Worm (Caenorhabditis elegans) whole organism, L4 larva: ENCODE data around the gene srh-276.

Experiments
- R02D3.7 ChIP-seq: fragments of 150-350 bp; sonication (generic microtip); optimal IDR thresholded peaks from 3 replicates; lab custom pipeline; 2014; ENCODE audit warnings: missing biosample characterization, missing genetic modification characterization
- daf-12 ChIP-seq: fragments of 150-350 bp; optimal IDR thresholded peaks from 2 replicates; lab custom pipeline; 2014; ENCODE audit warnings: missing biosample characterization, missing genetic modification reagents, missing genetic modification characterization
- hlh-30 ChIP-seq: sonication (generic microtip); optimal IDR thresholded peaks from 2 replicates; lab custom pipeline; 2017; ENCODE audit warnings: antibody characterized with exemption, mild to moderate bottlenecking, missing genetic modification characterization, missing compliant biosample characterization; ENCODE audit not compliant: insufficient read depth
- jun-1 ChIP-seq: fragments of 150-350 bp; optimal IDR thresholded peaks from 2 replicates; lab custom pipeline; 2014; ENCODE audit warnings: missing biosample characterization, missing genetic modification reagents, missing genetic modification characterization
- mdl-1 ChIP-seq, 2 experiments: fragments of 150-350 bp in 1 of 2; sonication (generic microtip) in 1 of 2; optimal IDR thresholded peaks; 2 replicates each; lab custom pipeline; 2014 to 2017; ENCODE audit warnings: missing biosample characterization in 2 of 2, missing genetic modification characterization in 2 of 2
- nhr-10 ChIP-seq: fragments of 150-350 bp; optimal IDR thresholded peaks from 2 replicates; lab custom pipeline; 2014; ENCODE audit warnings: missing biosample characterization, missing genetic modification characterization
- nhr-237 ChIP-seq: sonication (generic microtip); optimal IDR thresholded peaks from 2 replicates; lab custom pipeline; 2017; ENCODE audit warnings: missing biosample characterization, missing genetic modification characterization
- nhr-77 ChIP-seq: fragments of 150-350 bp; optimal IDR thresholded peaks from 2 replicates; lab custom pipeline; 2014; ENCODE audit warnings: missing biosample characterization, missing genetic modification characterization
- pqm-1 ChIP-seq: sonication (generic microtip); optimal IDR thresholded peaks from 2 replicates; lab custom pipeline; 2017; ENCODE audit warnings: missing biosample characterization, missing genetic modification characterization
- skn-1 ChIP-seq: fragments of 150-350 bp; optimal IDR thresholded peaks from 2 replicates; lab custom pipeline; 2014; ENCODE audit warnings: missing biosample characterization, missing genetic modification characterization
- snpc-4 ChIP-seq: fragments of 150-350 bp; optimal IDR thresholded peaks from 2 replicates; lab custom pipeline; 2014; ENCODE audit warnings: missing biosample characterization, missing genetic modification characterization
- unc-130 ChIP-seq: sonication (generic microtip); optimal IDR thresholded peaks from 2 replicates; lab custom pipeline; 2016; ENCODE audit warnings: missing genetic modification reagents, missing genetic modification characterization, missing compliant biosample characterization
- unc-62 ChIP-seq, 3 experiments: fragments of 150-350 bp in 1 of 3; sonication (generic microtip); optimal IDR thresholded peaks in 2 of 3; peaks in 1 of 3; 1 replicate in 1 of 3; 2 replicates in 2 of 3; lab custom pipeline; 2014 to 2017; ENCODE audit warnings: missing biosample characterization in 3 of 3, missing genetic modification characterization in 3 of 3, missing genetic modification reagents in 3 of 3, missing genotype in 1 of 3

DNA sequence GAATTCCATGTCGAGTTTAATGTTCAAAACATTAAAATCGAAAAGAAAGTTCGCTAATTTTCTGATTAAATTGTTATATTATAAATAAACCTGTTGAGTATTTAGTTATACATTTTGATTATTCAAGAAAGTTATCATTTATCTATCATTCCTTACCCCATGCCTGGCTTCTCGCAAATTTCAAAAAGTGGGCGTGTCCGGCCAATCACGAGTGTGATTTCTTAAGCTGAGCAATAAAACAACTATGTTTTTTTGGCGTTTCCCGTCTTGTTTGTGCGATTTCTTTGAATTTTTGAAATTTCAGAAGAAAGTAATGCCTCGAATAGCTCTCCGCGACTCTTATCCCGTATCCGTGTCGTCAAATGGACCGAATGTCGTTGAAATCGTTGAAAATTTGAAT lies 43.4 kb downstream of the srh-276 start, which contains the start of gene fbxa-94:
- TF ChIP-seq unc-62 (GFP tag; optimal IDR thresholded peaks at IDR 0.05 in 1 of 2; lab: Kevin White, UChicago) (no peak), unc-62 (tag; optimal IDR thresholded peaks at IDR 0.05; lab: Kevin White, UChicago) (no peak), snpc-4 (tag; lab: Kevin White, UChicago) (no peak), mdl-1 (tag; optimal IDR thresholded peaks at IDR 0.05; lab: Kevin White, UChicago) (no peak), nhr-237 (tag; lab: Kevin White, UChicago) (no peak), jun-1 (tag; lab: Kevin White, UChicago) (no peak), nhr-10 (tag; lab: Kevin White, UChicago) (no peak), hlh-30 (no peak), nhr-77 (no peak), R02D3.7 (tag; lab: Kevin White, UChicago) (no peak), unc-130 (GFP tag; lab: Kevin White, UChicago) (no peak), daf-12 (tag; lab: Kevin White, UChicago) (no peak), skn-1 (no peak), pqm-1 (no peak)
